Fruit fly (Drosophila melanogaster) whole organism, adult: Measurements from ENCODE around the gene Spase12.

ENCODE experiments used
- Clk ChIP-seq: fragments of 200-800 bp; sonication (Bioruptor generic); optimal IDR thresholded peaks from 2 replicates; lab custom pipeline; 2017; ENCODE audit warnings: missing biosample characterization, missing genetic modification characterization
- pad ChIP-seq: fragments of 200-800 bp; sonication (Bioruptor generic); optimal IDR thresholded peaks from 3 replicates; lab custom pipeline; 2017; ENCODE audit warnings: missing biosample characterization, missing genetic modification characterization, mild to moderate bottlenecking, moderate library complexity, missing genetic modification reagents

dm6 chr3R:29479922-29480321 is 11.0 kb downstream of the Spase12 start:
- TF ChIP-seq pad (no peak), Clk (no peak)
